Fruit fly (Drosophila melanogaster) whole organism, prepupa: ENCODE measurements around the gene CG43618.

Experiments used
- Blimp-1 ChIP-seq: fragments of 200-800 bp; sonication (Bioruptor generic); optimal IDR thresholded peaks from 3 replicates; lab custom pipeline; 2017; ENCODE audit warnings: missing biosample characterization, missing genetic modification characterization, mild to moderate bottlenecking, moderate library complexity, missing genetic modification reagents
- CG10669 ChIP-seq: fragments of 200-800 bp; sonication (Bioruptor generic); optimal IDR thresholded peaks from 3 replicates; lab custom pipeline; 2018; ENCODE audit warnings: missing biosample characterization, mild to moderate bottlenecking, missing genetic modification characterization, moderate library complexity
- CG11762 ChIP-seq: fragments of 200-800 bp; sonication (Bioruptor generic); optimal IDR thresholded peaks from 3 replicates; lab custom pipeline; 2016; ENCODE audit warnings: missing biosample characterization, missing genetic modification characterization; ENCODE audit not compliant: insufficient read depth
- CG11902 ChIP-seq: fragments of 200-800 bp; sonication (Bioruptor generic); optimal IDR thresholded peaks from 3 replicates; lab custom pipeline; 2016; ENCODE audit warnings: missing biosample characterization, missing genetic modification characterization
- CG1621 ChIP-seq: fragments of 200-800 bp; sonication (Bioruptor generic); optimal IDR thresholded peaks from 3 replicates; lab custom pipeline; 2018; ENCODE audit warnings: missing biosample characterization, mild to moderate bottlenecking, missing genetic modification characterization
- CG16779 ChIP-seq: fragments of 200-800 bp; sonication (Bioruptor generic); optimal IDR thresholded peaks from 3 replicates; lab custom pipeline; 2017; ENCODE audit warnings: missing biosample characterization, mild to moderate bottlenecking, missing genetic modification characterization
- CG3032 ChIP-seq: fragments of 200-800 bp; optimal IDR thresholded peaks from 2 replicates; lab custom pipeline; 2019; ENCODE audit warnings: missing biosample characterization, mild to moderate bottlenecking, missing genetic modification characterization, moderate library complexity
- CG31627 ChIP-seq: fragments of 200-800 bp; sonication (Bioruptor generic); optimal IDR thresholded peaks from 3 replicates; lab custom pipeline; 2016; ENCODE audit warnings: missing biosample characterization, missing genetic modification characterization
- CG32006 ChIP-seq: fragments of 200-800 bp; sonication (Bioruptor generic); optimal IDR thresholded peaks from 3 replicates; lab custom pipeline; 2017; ENCODE audit warnings: missing biosample characterization, mild to moderate bottlenecking, missing genetic modification characterization
- CG34406 ChIP-seq: fragments of 200-800 bp; sonication (Bioruptor generic); optimal IDR thresholded peaks from 3 replicates; lab custom pipeline; 2016; ENCODE audit warnings: missing biosample characterization, missing genetic modification characterization
- CG3919 ChIP-seq: fragments of 200-800 bp; sonication (Bioruptor generic); optimal IDR thresholded peaks from 3 replicates; lab custom pipeline; 2016; ENCODE audit warnings: missing biosample characterization, missing genetic modification characterization
- CG6163 ChIP-seq: fragments of 200-800 bp; sonication (Bioruptor generic); IDR thresholded peaks from 3 replicates; pipeline ENCODE4 v1.3.6; 2022; ENCODE audit warnings: missing biosample characterization, missing genetic modification characterization
- CG6276 ChIP-seq: fragments of 200-800 bp; sonication (Bioruptor generic); optimal IDR thresholded peaks from 2 replicates; lab custom pipeline; 2017; ENCODE audit warnings: missing biosample characterization, mild to moderate bottlenecking, missing genetic modification characterization
- CG6792 ChIP-seq: fragments of 200-800 bp; sonication (Bioruptor generic); optimal IDR thresholded peaks from 3 replicates; lab custom pipeline; 2016; ENCODE audit warnings: missing biosample characterization, missing genetic modification characterization
- CG7368 ChIP-seq: fragments of 200-800 bp; sonication (Bioruptor generic); optimal IDR thresholded peaks from 3 replicates; lab custom pipeline; 2016; ENCODE audit warnings: missing biosample characterization, missing genetic modification characterization
- CG8119 ChIP-seq: fragments of 200-800 bp; sonication (Bioruptor generic); IDR thresholded peaks from 3 replicates; pipeline ENCODE4 v1.3.6; 2022; ENCODE audit warnings: missing biosample characterization, missing genetic modification characterization
- CG8319 ChIP-seq: fragments of 200-800 bp; sonication (Bioruptor generic); optimal IDR thresholded peaks from 3 replicates; lab custom pipeline; 2016; ENCODE audit warnings: missing biosample characterization, missing genetic modification characterization
- CG8632 ChIP-seq: fragments of 200-800 bp; sonication (Bioruptor generic); optimal IDR thresholded peaks from 3 replicates; lab custom pipeline; 2016; ENCODE audit warnings: missing biosample characterization, missing genetic modification characterization
- CG9139 ChIP-seq: fragments of 200-800 bp; sonication (Bioruptor generic); optimal IDR thresholded peaks from 3 replicates; lab custom pipeline; 2017; ENCODE audit warnings: missing biosample characterization, mild to moderate bottlenecking, missing genetic modification characterization
- Eip78C ChIP-seq: fragments of 200-800 bp; sonication (Bioruptor generic); peaks from one replicate; lab custom pipeline; 2016; ENCODE audit warnings: missing biosample characterization, missing genetic modification characterization
- Eip93F ChIP-seq: fragments of 200-800 bp; sonication (Bioruptor generic); optimal IDR thresholded peaks from 2 replicates; lab custom pipeline; 2016; ENCODE audit warnings: missing biosample characterization, mild to moderate bottlenecking, missing genetic modification characterization
- Ets21C ChIP-seq: fragments of 200-800 bp; sonication (Bioruptor generic); optimal IDR thresholded peaks from 3 replicates; lab custom pipeline; 2016; ENCODE audit warnings: missing biosample characterization, missing genetic modification characterization
- Ets96B ChIP-seq: fragments of 200-800 bp; optimal IDR thresholded peaks from 2 replicates; lab custom pipeline; 2019; ENCODE audit warnings: missing biosample characterization, mild to moderate bottlenecking, missing genetic modification characterization, moderate library complexity
- Gug ChIP-seq: fragments of 200-800 bp; sonication (Bioruptor generic); IDR thresholded peaks from 2 replicates; pipeline ENCODE4 v1.3.6; 2022; ENCODE audit warnings: missing biosample characterization, missing genetic modification characterization
- Hr38 ChIP-seq: sonication (Bioruptor generic); optimal IDR thresholded peaks from 2 replicates; lab custom pipeline; 2016; ENCODE audit warnings: missing biosample characterization, missing genetic modification characterization
- Hr39 ChIP-seq: fragments of 200-800 bp; sonication (Bioruptor generic); optimal IDR thresholded peaks from 2 replicates; lab custom pipeline; 2016; ENCODE audit warnings: missing biosample characterization, missing genetic modification characterization
- Hr4 ChIP-seq: fragments of 200-800 bp; sonication (Bioruptor generic); optimal IDR thresholded peaks from 3 replicates; lab custom pipeline; 2016; ENCODE audit warnings: missing biosample characterization, missing genetic modification characterization
- Met ChIP-seq: fragments of 200-800 bp; sonication (Bioruptor generic); optimal IDR thresholded peaks from 3 replicates; lab custom pipeline; 2016; ENCODE audit warnings: missing biosample characterization, missing genetic modification characterization
- OdsH ChIP-seq: fragments of 200-800 bp; sonication (Bioruptor generic); optimal IDR thresholded peaks from 3 replicates; lab custom pipeline; 2016; ENCODE audit warnings: missing biosample characterization, missing genetic modification characterization
- Sox102F ChIP-seq: fragments of 200-800 bp; sonication (Bioruptor generic); optimal IDR thresholded peaks from 2 replicates; lab custom pipeline; 2016; ENCODE audit warnings: missing biosample characterization, mild to moderate bottlenecking, missing genetic modification characterization
- Sox14 ChIP-seq: fragments of 200-800 bp; sonication (Bioruptor generic); optimal IDR thresholded peaks from 3 replicates; lab custom pipeline; 2016; ENCODE audit warnings: missing biosample characterization, missing genetic modification characterization
- Sox15 ChIP-seq: fragments of 200-800 bp; sonication (Bioruptor generic); optimal IDR thresholded peaks from 3 replicates; lab custom pipeline; 2016; ENCODE audit warnings: missing biosample characterization, missing genetic modification characterization
- achi ChIP-seq: fragments of 200-800 bp; sonication (Bioruptor generic); optimal IDR thresholded peaks from 3 replicates; lab custom pipeline; 2016; ENCODE audit warnings: missing biosample characterization, missing genetic modification characterization
- acj6 ChIP-seq: fragments of 200-800 bp; sonication (Bioruptor generic); optimal IDR thresholded peaks from 3 replicates; lab custom pipeline; 2016; ENCODE audit warnings: missing biosample characterization, missing genetic modification characterization
- cyc ChIP-seq: fragments of 200-800 bp; sonication (Bioruptor generic); optimal IDR thresholded peaks from 3 replicates; lab custom pipeline; 2016; ENCODE audit warnings: missing biosample characterization, missing genetic modification characterization
- eg ChIP-seq: fragments of 200-800 bp; sonication (Bioruptor generic); IDR thresholded peaks from 3 replicates; pipeline ENCODE4 v1.3.6; 2022; ENCODE audit warnings: missing biosample characterization, missing genetic modification characterization
- fd59A ChIP-seq: fragments of 200-800 bp; sonication (Bioruptor generic); optimal IDR thresholded peaks from 2 replicates; lab custom pipeline; 2017; ENCODE audit warnings: missing biosample characterization, mild to moderate bottlenecking, missing genetic modification characterization, missing genetic modification reagents
- lz ChIP-seq: fragments of 200-800 bp; sonication (Bioruptor generic); optimal IDR thresholded peaks from 3 replicates; lab custom pipeline; 2016; ENCODE audit warnings: missing biosample characterization, missing genetic modification characterization
- net ChIP-seq: fragments of 200-800 bp; sonication (Bioruptor generic); optimal IDR thresholded peaks from 3 replicates; lab custom pipeline; 2016; ENCODE audit warnings: missing biosample characterization, missing genetic modification characterization
- pdm3 ChIP-seq: fragments of 200-800 bp; sonication (Bioruptor generic); optimal IDR thresholded peaks from 3 replicates; lab custom pipeline; 2016; ENCODE audit warnings: missing biosample characterization, missing genetic modification characterization
- salr ChIP-seq, 2 experiments: fragments of 200-800 bp; sonication (Bioruptor generic); optimal IDR thresholded peaks; 3 replicates each; lab custom pipeline; 2016 to 2018; ENCODE audit warnings: missing biosample characterization in 2 of 2, missing genetic modification characterization in 2 of 2, mild to moderate bottlenecking in 1 of 2
- spab ChIP-seq: fragments of 200-800 bp; sonication (Bioruptor generic); optimal IDR thresholded peaks from 2 replicates; lab custom pipeline; 2017; ENCODE audit warnings: missing biosample characterization, mild to moderate bottlenecking, missing genetic modification characterization, missing genetic modification reagents
- ss ChIP-seq, 2 experiments: fragments of 200-800 bp; sonication (Bioruptor generic); optimal IDR thresholded peaks; 2 replicates in 1 of 2; 3 replicates in 1 of 2; lab custom pipeline; 2017 to 2018; ENCODE audit warnings: mild to moderate bottlenecking in 2 of 2, missing biosample characterization in 2 of 2, missing genetic modification characterization in 2 of 2, moderate library complexity in 1 of 2
- svp ChIP-seq: fragments of 200-800 bp; sonication (Bioruptor generic); peaks from one replicate; lab custom pipeline; 2016; ENCODE audit warnings: missing biosample characterization, missing genetic modification characterization
- topi ChIP-seq: fragments of 200-800 bp; sonication (Bioruptor generic); optimal IDR thresholded peaks from 3 replicates; lab custom pipeline; 2016; ENCODE audit warnings: missing biosample characterization, missing genetic modification characterization
- vri ChIP-seq: fragments of 200-800 bp; sonication (Bioruptor generic); optimal IDR thresholded peaks from 3 replicates; lab custom pipeline; 2016; ENCODE audit warnings: missing biosample characterization, mild to moderate bottlenecking, missing genetic modification characterization

The CG43618 gene

DNA sequence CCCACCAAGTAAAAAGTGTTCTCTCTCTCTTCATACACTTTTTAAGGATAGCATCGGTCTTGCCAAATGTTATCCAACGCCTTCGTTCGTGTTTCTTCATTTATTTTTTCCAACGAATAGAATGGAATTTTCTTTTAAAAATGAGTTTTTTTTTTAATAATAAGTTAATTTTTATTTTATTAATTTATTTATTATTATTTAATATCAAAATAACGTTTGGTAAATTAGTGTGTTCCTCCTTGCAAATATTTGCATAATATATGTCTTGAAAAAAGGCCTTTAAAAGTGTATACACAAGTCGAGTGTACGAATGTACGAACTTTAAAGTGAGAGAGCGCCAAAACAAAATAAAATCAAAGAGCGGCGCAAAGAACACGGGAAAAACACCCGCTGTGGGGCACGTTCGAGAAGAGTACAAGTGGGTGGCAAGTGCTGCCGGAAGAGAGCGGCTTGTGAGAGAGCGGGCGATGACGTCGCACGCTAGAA, 21.7 kb upstream of the CG43618 start (continued):
- TF ChIP-seq CG6276, result peak; percentile 89
- peak; percentile 39; the same call in 1 of the 2 replicates for TF ChIP-seq Gug
- peak; percentile 88 for TF ChIP-seq svp (GFP tag; lab: Kevin White, UChicago)
- TF ChIP-seq CG1621 (tag; lab: Kevin White, UChicago), result peak; percentile 44
- TF ChIP-seq CG9139 (GFP tag; lab: Kevin White, UChicago), result peak; percentile 82
- peak; percentile 71 for TF ChIP-seq CG7368 (GFP tag; lab: Kevin White, UChicago)
- peak; percentile 64 for TF ChIP-seq Blimp-1 (GFP tag; lab: Kevin White, UChicago)
- TF ChIP-seq CG11902 (GFP tag; lab: Kevin White, UChicago), result peak; percentile 55
- TF ChIP-seq CG31627 (GFP tag; lab: Kevin White, UChicago), result peak; percentile 64
- TF ChIP-seq CG8319 (GFP tag; lab: Kevin White, UChicago), result peak; percentile 12
- peak; percentile 50 for TF ChIP-seq fd59A (GFP tag; lab: Kevin White, UChicago)
- peak; percentile 77 for TF ChIP-seq Sox14
- peak; percentile 83 for TF ChIP-seq Ets96B
- peak; percentile 80 for TF ChIP-seq CG3032 (tag; lab: Kevin White, UChicago)
- TF ChIP-seq ss (GFP tag; optimal IDR thresholded peaks at IDR 0.05; lab: Kevin White, UChicago), result peak; percentile 85 to 94
- TF ChIP-seq Met (GFP tag; lab: Kevin White, UChicago), result peak; percentile 51
- peak; percentile 75 for TF ChIP-seq CG6163 (GFP tag; lab: Robert Waterston, UW)
- TF ChIP-seq CG32006 (GFP tag; lab: Kevin White, UChicago), result peak; percentile 97
- TF ChIP-seq Sox102F (GFP tag; lab: Kevin White, UChicago), result peak; percentile 83
- peak; percentile 78 for TF ChIP-seq Sox15 (GFP tag; lab: Kevin White, UChicago)
- TF ChIP-seq CG11762, result peak; percentile 42
- peak; percentile 76 for TF ChIP-seq CG10669 (GFP tag; lab: Kevin White, UChicago)
- TF ChIP-seq Hr38 (GFP tag; lab: Kevin White, UChicago), result no peak

dm6 chr3R:8029496-8030013, 19.4 kb upstream of the CG43618 start, which contains the start of gene ImpE3:
TSS of gene ImpE3 (minus strand) at chr3R:8029546.
- TF ChIP-seq Blimp-1 (GFP tag; lab: Kevin White, UChicago) (no peak), net (GFP tag; lab: Kevin White, UChicago) (peak; percentile 30), topi (peak; percentile 79), eg (GFP tag; lab: Robert Waterston, UW) (no peak), CG34406 (GFP tag; lab: Kevin White, UChicago) (peak; percentile 65), CG6792 (GFP tag; lab: Kevin White, UChicago) (peak; percentile 45), Sox15 (GFP tag; lab: Kevin White, UChicago) (peak; percentile 29), OdsH (GFP tag; lab: Kevin White, UChicago) (peak; percentile 50), CG10669 (GFP tag; lab: Kevin White, UChicago) (peak; percentile 39), ss (GFP tag; optimal IDR thresholded peaks at IDR 0.05; lab: Kevin White, UChicago) (peak in 1 of 2 experiments; percentile 2), CG3919 (peak; percentile 57), Eip78C (GFP tag; lab: Kevin White, UChicago) (peak; percentile 87), pdm3 (peak; percentile 58), fd59A (GFP tag; lab: Kevin White, UChicago) (no peak), CG6163 (GFP tag; lab: Robert Waterston, UW) (0 out of 3 replicates have a peak, but pooled peaks have one; percentile 9), vri (peak; percentile 80), CG8119 (GFP tag; lab: Robert Waterston, UW) (peak; percentile 41; the same call in 2 of the 3 replicates), Sox14 (peak; percentile 66), CG11762 (peak; percentile 33), CG3032 (tag; lab: Kevin White, UChicago) (peak; percentile 26), Hr38 (GFP tag; lab: Kevin White, UChicago) (no peak), Gug (no peak), CG6276 (peak; percentile 55), CG31627 (GFP tag; lab: Kevin White, UChicago) (peak; percentile 60), spab (no peak), Eip93F (peak; percentile 86), lz (GFP tag; lab: Kevin White, UChicago) (peak; percentile 81), svp (GFP tag; lab: Kevin White, UChicago) (peak; percentile 92), CG32006 (GFP tag; lab: Kevin White, UChicago) (peak; percentile 70), Met (GFP tag; lab: Kevin White, UChicago) (peak; percentile 82), CG11902 (GFP tag; lab: Kevin White, UChicago) (no peak), achi (GFP tag; lab: Kevin White, UChicago) (peak; percentile 53), CG8632 (GFP tag; lab: Kevin White, UChicago) (peak; percentile 68), Hr39 (GFP tag; lab: Kevin White, UChicago) (peak; percentile 51), Ets96B (peak; percentile 13), Ets21C (GFP tag; lab: Kevin White, UChicago) (peak; percentile 44), acj6 (peak; percentile 53), Hr4 (GFP tag; lab: Kevin White, UChicago) (peak; percentile 50), cyc (GFP tag; lab: Kevin White, UChicago) (peak; percentile 54), CG16779 (no peak), salr (GFP tag; optimal IDR thresholded peaks at IDR 0.05; lab: Kevin White, UChicago) (no peak)
